Worm (Caenorhabditis elegans) whole organism, L4/young adult: ENCODE measurements around the gene F22F4.4.

Experiments used
- W03F9.2 ChIP-seq: fragments of 150-350 bp; optimal IDR thresholded peaks from 2 replicates; lab custom pipeline; 2014; ENCODE audit warnings: missing biosample characterization, missing genetic modification characterization
- dao-5 ChIP-seq: sonication (generic microtip); optimal IDR thresholded peaks from 2 replicates; lab custom pipeline; 2016; ENCODE audit warnings: missing genotype, missing genetic modification characterization, moderate library complexity, missing compliant biosample characterization
- him-1 ChIP-seq: sonication (generic microtip); optimal IDR thresholded peaks from 2 replicates; lab custom pipeline; 2016; ENCODE audit warnings: missing genotype, missing genetic modification reagents, missing genetic modification characterization, missing compliant biosample characterization

DNA sequence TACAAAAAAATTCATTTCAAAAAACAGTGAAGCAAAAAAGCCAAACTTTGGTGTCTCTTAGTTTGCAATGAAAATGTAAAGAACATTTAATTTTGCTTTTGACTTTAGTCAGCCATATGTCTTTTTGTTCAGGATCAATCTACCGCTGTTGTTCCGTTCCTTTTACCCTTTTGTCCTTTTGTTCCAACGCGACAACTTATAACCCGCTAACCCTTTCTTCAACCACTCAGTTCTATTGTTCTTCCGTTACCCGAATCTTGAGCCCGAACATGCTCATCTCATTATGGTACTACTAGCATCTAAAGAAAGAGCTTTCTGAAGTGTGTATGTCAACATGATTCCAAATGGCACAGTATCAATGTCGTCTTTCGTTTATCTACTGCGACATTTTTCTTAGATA is 7.3 kb downstream of the F22F4.4 start:
- TF ChIP-seq W03F9.2: no peak
- TF ChIP-seq him-1 (tag; lab: Kevin White, UChicago): no peak
- TF ChIP-seq dao-5 (tag; lab: Kevin White, UChicago): no peak
